Fruit fly (Drosophila melanogaster) Kc167 (cell line): ENCODE data around the gene CG4658.

Experiments used
- Myc ChIP-seq: fragments of >200 bp; optimal IDR thresholded peaks from 2 replicates; lab custom pipeline; 2017; ENCODE audit warnings: missing external identifiers
- Sin3A ChIP-seq: fragments of >200 bp; optimal IDR thresholded peaks from 2 replicates; lab custom pipeline; 2018; ENCODE audit warnings: missing external identifiers
- h ChIP-seq: fragments of >200 bp; optimal IDR thresholded peaks from 3 replicates; lab custom pipeline; 2018; ENCODE audit warnings: missing external identifiers
- psq ChIP-seq: fragments of >200 bp; optimal IDR thresholded peaks from 2 replicates; lab custom pipeline; 2017; ENCODE audit warnings: missing external identifiers
- ttk ChIP-seq: sonication (Bioruptor generic); optimal IDR thresholded peaks from 2 replicates; lab custom pipeline; 2017; ENCODE audit warnings: missing external identifiers

dm6 chr2L:9968201-9968727, 11.3 kb downstream of the CG4658 start:
- no peak for TF ChIP-seq h (lab: Kevin White, UChicago)
- no peak for TF ChIP-seq ttk
- TF ChIP-seq Sin3A (lab: Kevin White, UChicago), result no peak
- TF ChIP-seq Myc (lab: Kevin White, UChicago), result no peak
- TF ChIP-seq psq (lab: Kevin White, UChicago), result no peak
